Worm (Caenorhabditis elegans): ENCODE measurements around the gene lin-38.

DNA sequence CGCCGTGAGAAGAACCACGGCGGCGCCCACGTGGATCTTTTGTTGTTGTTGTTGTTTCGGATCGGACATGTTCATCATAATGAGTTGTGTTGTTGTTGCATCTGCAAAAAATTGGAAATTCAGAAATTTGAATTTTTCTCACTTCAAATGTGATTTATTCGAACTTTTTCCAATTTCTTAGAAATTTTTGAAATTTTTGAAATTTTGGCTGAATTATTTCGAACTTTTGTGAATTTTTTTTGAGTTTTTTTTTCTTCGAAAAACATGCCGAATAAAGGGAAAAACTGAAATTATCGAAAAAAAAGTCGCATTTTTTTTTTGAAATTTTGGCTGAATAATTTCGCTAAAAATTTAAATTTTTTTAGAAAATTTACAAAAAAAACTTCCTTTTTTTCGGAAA is 44.6 kb upstream of the lin-38 start, which contains the start of gene snx-14:
- no peak for TF ChIP-seq snpc-4 (tag; optimal IDR thresholded peaks at IDR 0.05)
- TF ChIP-seq pha-4 (tag; optimal IDR thresholded peaks at IDR 0.05): no peak
- no peak for TF ChIP-seq ces-1 (GFP tag; optimal IDR thresholded peaks at IDR 0.05)
- no peak for TF ChIP-seq ceh-39 (tag; optimal IDR thresholded peaks at IDR 0.05)
- no peak for TF ChIP-seq unc-39 (tag; optimal IDR thresholded peaks at IDR 0.05)
- no peak for TF ChIP-seq zip-8 (tag; optimal IDR thresholded peaks at IDR 0.05)
- no peak for TF ChIP-seq nhr-12 (tag; optimal IDR thresholded peaks at IDR 0.05)
- no peak for TF ChIP-seq nhr-237 (tag; optimal IDR thresholded peaks at IDR 0.05)
- TF ChIP-seq unc-62 (GFP tag; optimal IDR thresholded peaks at IDR 0.05): no peak
- TF ChIP-seq ztf-11 (tag; optimal IDR thresholded peaks at IDR 0.05): no peak
- no peak for TF ChIP-seq blmp-1 (tag; optimal IDR thresholded peaks at IDR 0.05)
- no peak for TF ChIP-seq lsy-2 (tag; optimal IDR thresholded peaks at IDR 0.05)
- TF ChIP-seq nhr-76 (tag; optimal IDR thresholded peaks at IDR 0.05): no peak
